Worm (Caenorhabditis elegans) whole organism, dauer: ENCODE data around the gene mca-1.

Source experiments
- unc-62 ChIP-seq: sonication (generic microtip); optimal IDR thresholded peaks from 2 replicates; lab custom pipeline; 2017; ENCODE audit warnings: missing biosample characterization, missing genetic modification reagents, missing genetic modification characterization

Gene mca-1

ce11 chrIV:9588784-9589457 lies 45.8 kb downstream of the mca-1 start, which contains the start of gene trcs-1:
Gene trcs-1 (minus strand): TSS chrIV:9588834.
- no peak for TF ChIP-seq unc-62 (GFP tag; lab: Kevin White, UChicago)

- TF ChIP-seq unc-62 (GFP tag; lab: Kevin White, UChicago) = no peak
These were observed 50.4 kb downstream of the mca-1 start for ce11 chrIV:9584352-9584751.

ce11 chrIV:9580021-9580420 lies 54.7 kb downstream of the mca-1 start, which contains the start of gene npr-2:
Gene npr-2 (minus strand): TSS chrIV:9580121.
- TF ChIP-seq unc-62 (GFP tag; lab: Kevin White, UChicago) = no peak
